Fruit fly (Drosophila melanogaster) whole organism, embryonic: ENCODE measurements around the gene CG11912.
A peak's percentile ranks its signal among the peaks of the same experiment; 100 is the strongest.

ENCODE experiments used
- Atf3 ChIP-seq: fragments of 200-800 bp; sonication (Bioruptor generic); optimal IDR thresholded peaks from 3 replicates; lab custom pipeline; 2016; ENCODE audit warnings: missing biosample characterization, missing genetic modification characterization
- C15 ChIP-seq: fragments of 200-800 bp; sonication (Bioruptor generic); IDR thresholded peaks from 3 replicates; pipeline ENCODE4 v1.3.6; 2022; ENCODE audit warnings: missing biosample characterization, missing genetic modification characterization
- CG10274 ChIP-seq: fragments of 200-800 bp; sonication (Bioruptor generic); optimal IDR thresholded peaks from 3 replicates; lab custom pipeline; 2017; ENCODE audit warnings: missing biosample characterization, mild to moderate bottlenecking, missing genetic modification characterization
- CG10959 ChIP-seq: fragments of 200-800 bp; sonication (Bioruptor generic); IDR thresholded peaks from 2 replicates; pipeline ENCODE4 v1.3.6; 2022; ENCODE audit warnings: missing biosample characterization, missing genetic modification characterization
- CG11723 ChIP-seq: fragments of 200-800 bp; sonication (Bioruptor generic); optimal IDR thresholded peaks from 2 replicates; lab custom pipeline; 2017; ENCODE audit warnings: missing biosample characterization, mild to moderate bottlenecking, missing genetic modification characterization
- CG12071 ChIP-seq: fragments of 200-800 bp; sonication (Bioruptor generic); optimal IDR thresholded peaks from 3 replicates; lab custom pipeline; 2018; ENCODE audit warnings: missing biosample characterization, mild to moderate bottlenecking, missing genetic modification characterization
- CG12104 ChIP-seq: fragments of 200-800 bp; sonication (Bioruptor generic); optimal IDR thresholded peaks from 3 replicates; lab custom pipeline; 2016; ENCODE audit warnings: missing biosample characterization, missing genetic modification characterization
- CG13424 ChIP-seq: fragments of 200-800 bp; sonication (Bioruptor generic); optimal IDR thresholded peaks from 2 replicates; lab custom pipeline; 2019; ENCODE audit warnings: missing biosample characterization, mild to moderate bottlenecking, missing genetic modification characterization, moderate library complexity
- CG14050 ChIP-seq: fragments of 200-800 bp; sonication (Bioruptor generic); IDR thresholded peaks from 3 replicates; pipeline ENCODE4 v1.3.6; 2022; ENCODE audit warnings: missing biosample characterization, missing genetic modification characterization
- CG15514 ChIP-seq: fragments of 200-800 bp; sonication (Bioruptor generic); optimal IDR thresholded peaks from 3 replicates; lab custom pipeline; 2017; ENCODE audit warnings: missing biosample characterization, missing genetic modification characterization, mild to moderate bottlenecking, moderate library complexity, missing genetic modification reagents
- CG16813 ChIP-seq: fragments of 200-800 bp; sonication (Bioruptor generic); IDR thresholded peaks from 3 replicates; pipeline ENCODE4 v1.3.6; 2022; ENCODE audit warnings: missing biosample characterization, missing genetic modification characterization; ENCODE audit not compliant: partially characterized antibody
- CG17912 ChIP-seq: fragments of 200-800 bp; sonication (Bioruptor generic); optimal IDR thresholded peaks from 2 replicates; lab custom pipeline; 2018; ENCODE audit warnings: missing biosample characterization, mild to moderate bottlenecking, missing genetic modification characterization
- CG18262 ChIP-seq: fragments of 200-800 bp; optimal IDR thresholded peaks from 3 replicates; lab custom pipeline; 2019; ENCODE audit warnings: missing biosample characterization, mild to moderate bottlenecking, missing genetic modification characterization, moderate library complexity
- CG2199 ChIP-seq: fragments of 200-800 bp; sonication (Bioruptor generic); IDR thresholded peaks from 3 replicates; pipeline ENCODE4 v1.3.6; 2022; ENCODE audit warnings: missing biosample characterization, missing genetic modification characterization
- CG34422 ChIP-seq: fragments of 200-800 bp; sonication (Bioruptor generic); IDR thresholded peaks from 3 replicates; pipeline ENCODE4 v1.3.6; 2022; ENCODE audit warnings: missing biosample characterization, missing genetic modification characterization
- CG4328 ChIP-seq: fragments of 200-800 bp; sonication (Bioruptor generic); optimal IDR thresholded peaks from 3 replicates; lab custom pipeline; 2017; ENCODE audit warnings: missing biosample characterization, missing genetic modification reagents, missing genetic modification characterization
- CG9797 ChIP-seq: fragments of 200-800 bp; sonication (Bioruptor generic); optimal IDR thresholded peaks from 3 replicates; lab custom pipeline; 2018; ENCODE audit warnings: missing biosample characterization, mild to moderate bottlenecking, missing genetic modification characterization
- CG9876 ChIP-seq: fragments of 200-800 bp; sonication (Bioruptor generic); optimal IDR thresholded peaks from 2 replicates; lab custom pipeline; 2016; ENCODE audit warnings: missing biosample characterization, missing genetic modification characterization
- Dp ChIP-seq: fragments of 200-800 bp; sonication (Bioruptor generic); optimal IDR thresholded peaks from 2 replicates; lab custom pipeline; 2018; ENCODE audit warnings: missing biosample characterization, mild to moderate bottlenecking, missing genetic modification characterization, moderate library complexity
- E2f2 ChIP-seq: fragments of 200-800 bp; sonication (Bioruptor generic); IDR thresholded peaks from 2 replicates; pipeline ENCODE4 v1.3.6; 2022; ENCODE audit warnings: missing biosample characterization, missing genetic modification characterization
- Elba2 ChIP-seq: fragments of 200-800 bp; sonication (Bioruptor generic); optimal IDR thresholded peaks from 3 replicates; lab custom pipeline; 2016; ENCODE audit warnings: missing biosample characterization, missing genetic modification characterization
- Ets97D ChIP-seq: fragments of 200-800 bp; sonication (Bioruptor generic); optimal IDR thresholded peaks from 3 replicates; lab custom pipeline; 2016; ENCODE audit warnings: missing biosample characterization, missing genetic modification characterization
- HHEX ChIP-seq: fragments of 200-800 bp; sonication (Bioruptor generic); optimal IDR thresholded peaks from 3 replicates; lab custom pipeline; 2017; ENCODE audit warnings: missing biosample characterization, mild to moderate bottlenecking, missing genetic modification characterization, missing genetic modification reagents
- Jarid2 ChIP-seq: fragments of 200-800 bp; sonication (Bioruptor generic); optimal IDR thresholded peaks from 3 replicates; lab custom pipeline; 2017; ENCODE audit warnings: mild to moderate bottlenecking, missing biosample characterization, missing genetic modification reagents, missing genetic modification characterization
- NK7.1 ChIP-seq: fragments of 200-800 bp; sonication (Bioruptor generic); optimal IDR thresholded peaks from 3 replicates; lab custom pipeline; 2016; ENCODE audit warnings: missing biosample characterization, missing genetic modification characterization
- Nf-YB ChIP-seq: fragments of 200-800 bp; sonication (Bioruptor generic); optimal IDR thresholded peaks from 3 replicates; lab custom pipeline; 2019; ENCODE audit warnings: missing biosample characterization, mild to moderate bottlenecking, missing genetic modification characterization, moderate library complexity
- YL-1 ChIP-seq: fragments of 200-800 bp; sonication (Bioruptor generic); optimal IDR thresholded peaks from 3 replicates; lab custom pipeline; 2017; ENCODE audit warnings: missing biosample characterization, mild to moderate bottlenecking, missing genetic modification characterization
- br ChIP-seq: fragments of >200 bp; optimal IDR thresholded peaks from 2 replicates; lab custom pipeline; 2017
- caup ChIP-seq: fragments of 200-800 bp; sonication (Bioruptor generic); optimal IDR thresholded peaks from 3 replicates; lab custom pipeline; 2017; ENCODE audit warnings: missing biosample characterization, mild to moderate bottlenecking, missing genetic modification characterization, moderate library complexity; ENCODE audit not compliant: severe bottlenecking
- chinmo ChIP-seq: fragments of 200-800 bp; sonication (Bioruptor generic); IDR thresholded peaks from 4 replicates; pipeline ENCODE4 v1.3.6; 2022; ENCODE audit warnings: missing biosample characterization, missing genetic modification characterization; ENCODE audit not compliant: partially characterized antibody
- cwo ChIP-seq: fragments of 200-800 bp; sonication (Bioruptor generic); optimal IDR thresholded peaks from 3 replicates; lab custom pipeline; 2017; ENCODE audit warnings: missing biosample characterization, missing genetic modification characterization, mild to moderate bottlenecking, moderate library complexity, missing genetic modification reagents
- ems ChIP-seq: fragments of 200-800 bp; sonication (Bioruptor generic); optimal IDR thresholded peaks from 3 replicates; lab custom pipeline; 2016; ENCODE audit warnings: missing biosample characterization, missing genetic modification characterization
- esg ChIP-seq: fragments of 200-800 bp; sonication (Bioruptor generic); conservative IDR thresholded peaks from 2 replicates; pipeline ENCODE4 v1.3.6; 2022; ENCODE audit warnings: missing biosample characterization, missing genetic modification characterization
- eve ChIP-seq, 2 experiments: fragments of >200 bp; optimal IDR thresholded peaks; 2 replicates each; lab custom pipeline; 2017; ENCODE audit warnings: missing biosample characterization in 2 of 2, missing genetic modification characterization in 2 of 2
- fd96Cb ChIP-seq: fragments of 200-800 bp; sonication (Bioruptor generic); optimal IDR thresholded peaks from 2 replicates; lab custom pipeline; 2018; ENCODE audit warnings: missing biosample characterization, mild to moderate bottlenecking, missing genetic modification characterization, moderate library complexity
- gsb ChIP-seq: fragments of 200-800 bp; sonication (Bioruptor generic); IDR thresholded peaks from 2 replicates; pipeline ENCODE4 v1.3.6; 2022; ENCODE audit warnings: missing biosample characterization, missing genetic modification characterization
- jing ChIP-seq: fragments of 200-800 bp; sonication (Bioruptor generic); optimal IDR thresholded peaks from 2 replicates; lab custom pipeline; 2018; ENCODE audit warnings: missing biosample characterization, mild to moderate bottlenecking, missing genetic modification characterization
- mam ChIP-seq: fragments of 200-800 bp; sonication (Bioruptor generic); optimal IDR thresholded peaks from 3 replicates; lab custom pipeline; 2016; ENCODE audit warnings: missing biosample characterization, missing genetic modification characterization
- nerfin-2 ChIP-seq: fragments of 200-800 bp; sonication (Bioruptor generic); IDR thresholded peaks from 2 replicates; pipeline ENCODE4 v1.3.6; 2022; ENCODE audit warnings: missing biosample characterization, missing genetic modification characterization; ENCODE audit not compliant: partially characterized antibody
- otp ChIP-seq: fragments of 200-800 bp; sonication (Bioruptor generic); IDR thresholded peaks from 3 replicates; pipeline ENCODE4, ENCODE4 v1.3.6; 2022; ENCODE audit warnings: missing biosample characterization, missing genetic modification characterization
- p53 ChIP-seq: fragments of 200-800 bp; sonication (Bioruptor generic); optimal IDR thresholded peaks from 2 replicates; lab custom pipeline; 2016; ENCODE audit warnings: missing biosample characterization, missing genetic modification characterization
- prd ChIP-seq, 3 experiments: fragments of >200 bp in 2 of 3; fragments of 200-800 bp in 1 of 3; sonication (Bioruptor generic) in 1 of 3; optimal IDR thresholded peaks in 2 of 3; IDR thresholded peaks in 1 of 3; 2 replicates in 2 of 3; 3 replicates in 1 of 3; pipeline versions ENCODE4 v1.3.6 to Lab custom; 2017 to 2022; ENCODE audit warnings: missing biosample characterization in 1 of 3, missing genetic modification characterization in 1 of 3
- trem ChIP-seq: fragments of 200-800 bp; optimal IDR thresholded peaks from 3 replicates; lab custom pipeline; 2019; ENCODE audit warnings: missing biosample characterization, mild to moderate bottlenecking, missing genetic modification characterization, moderate library complexity
- tx ChIP-seq: fragments of 200-800 bp; sonication (Bioruptor generic); optimal IDR thresholded peaks from 2 replicates; lab custom pipeline; 2016; ENCODE audit warnings: missing biosample characterization, missing genetic modification characterization
- unpg ChIP-seq: fragments of 200-800 bp; sonication (Bioruptor generic); optimal IDR thresholded peaks from 3 replicates; lab custom pipeline; 2018; ENCODE audit warnings: missing biosample characterization, mild to moderate bottlenecking, missing genetic modification characterization, moderate library complexity

CG11912 gene

dm6 chr2L:297480-298284 is 21.4 kb downstream of the CG11912 start, which contains the start of gene Pi3K21B (continued):
- TF ChIP-seq C15 (GFP tag; lab: Robert Waterston, UW) (peak; percentile 46; the same call in 1 of the 3 replicates), CG2199 (GFP tag; lab: Robert Waterston, UW) (no peak), esg (peak; percentile 87), nerfin-2 (no peak), ems (GFP tag; lab: Kevin White, UChicago) (peak; percentile 93), chinmo (0 out of 4 replicates have a peak, but pooled peaks have one; percentile 70), CG14050 (GFP tag; lab: Robert Waterston, UW) (peak; percentile 64), CG16813 (GFP tag; lab: Robert Waterston, UW) (peak; percentile 34; the same call in 1 of the 3 replicates), Nf-YB (GFP tag; lab: Kevin White, UChicago) (peak; percentile 68), YL-1 (GFP tag; lab: Kevin White, UChicago) (peak; percentile 75), br (no peak), Ets97D (peak; percentile 88), Jarid2 (GFP tag; lab: Kevin White, UChicago) (peak; percentile 59), Dp (GFP tag; lab: Kevin White, UChicago) (peak; percentile 87), p53 (GFP tag; lab: Kevin White, UChicago) (peak; percentile 36), unpg (GFP tag; lab: Kevin White, UChicago) (peak; percentile 88), CG17912 (GFP tag; lab: Kevin White, UChicago) (peak; percentile 78), CG10274 (GFP tag; lab: Kevin White, UChicago) (peak; percentile 50), CG13424 (tag; lab: Kevin White, UChicago) (peak; percentile 93), tx (GFP tag; lab: Kevin White, UChicago) (peak; percentile 90), Elba2 (GFP tag; lab: Kevin White, UChicago) (peak; percentile 61), jing (GFP tag; lab: Kevin White, UChicago) (peak; percentile 43)

- TF ChIP-seq fd96Cb (tag; lab: Kevin White, UChicago) (no peak), HHEX (GFP tag; lab: Kevin White, UChicago) (no peak), CG12071 (no peak), gsb (no peak), cwo (GFP tag; lab: Kevin White, UChicago) (no peak), eve (GFP tag; optimal IDR thresholded peaks at IDR 0.05; lab: Kevin White, UChicago) (no peak), YL-1 (GFP tag; lab: Kevin White, UChicago) (peak; percentile 84), otp (GFP tag; lab: Robert Waterston, UW) (no peak), mam (peak; percentile 15), trem (peak; percentile 76), CG9797 (GFP tag; lab: Kevin White, UChicago) (peak; percentile 38), Atf3 (no peak), CG11723 (no peak), NK7.1 (GFP tag; lab: Kevin White, UChicago) (no peak), CG34422 (peak; percentile 68; the same call in 2 of the 3 replicates), CG18262 (peak; percentile 47), CG4328 (GFP tag; lab: Kevin White, UChicago) (peak; percentile 24), CG12104 (GFP tag; lab: Kevin White, UChicago) (no peak), ems (GFP tag; lab: Kevin White, UChicago) (no peak), CG10959 (GFP tag; lab: Robert Waterston, UW) (no peak), CG15514 (GFP tag; lab: Kevin White, UChicago) (peak; percentile 75), E2f2 (peak; percentile 40), CG9876 (no peak), caup (GFP tag; lab: Kevin White, UChicago) (no peak), prd (optimal IDR thresholded peaks at IDR 0.05; lab: Kevin White, UChicago) (no peak), prd (GFP tag; IDR thresholded peaks at IDR 0.05; lab: Robert Waterston, UW) (no peak)
Observed at dm6 chr2L:294452-295362, 24.4 kb downstream of the CG11912 start, which contains the start of the genes U2af38 and Stip1. TSS of gene U2af38 (minus strand) at chr2L:294681. TSS of gene Stip1 (plus strand) at chr2L:295122.
